Worm (Caenorhabditis elegans): ENCODE measurements around the gene F47B8.5.

Gene F47B8.5

ce11 chrV:14350949-14351348, 23.3 kb upstream of the F47B8.5 start (continued):
- TF ChIP-seq zip-5 (tag; optimal IDR thresholded peaks at IDR 0.05) (no peak), ceh-24 (tag; optimal IDR thresholded peaks at IDR 0.05) (no peak), ceh-18 (tag; optimal IDR thresholded peaks at IDR 0.05) (peak; percentile 79), fkh-6 (tag; optimal IDR thresholded peaks at IDR 0.05) (peak; percentile 53), syd-9 (tag; optimal IDR thresholded peaks at IDR 0.05) (peak; percentile 24), pha-2 (tag; optimal IDR thresholded peaks at IDR 0.05) (no peak), ceh-30 (tag; optimal IDR thresholded peaks at IDR 0.05) (no peak), Y22D7AL.16 (tag; optimal IDR thresholded peaks at IDR 0.05) (no peak), lin-11 (tag; optimal IDR thresholded peaks at IDR 0.05) (no peak), elt-4 (tag; optimal IDR thresholded peaks at IDR 0.05) (no peak), ref-2 (tag; optimal IDR thresholded peaks at IDR 0.05) (peak; percentile 54), ceh-14 (tag; optimal IDR thresholded peaks at IDR 0.05) (peak; percentile 55), hlh-8 (tag; optimal IDR thresholded peaks at IDR 0.05) (peak; percentile 11), nhr-232 (tag; optimal IDR thresholded peaks at IDR 0.05) (no peak), npax-4 (tag; optimal IDR thresholded peaks at IDR 0.05) (no peak), ceh-48 (tag; optimal IDR thresholded peaks at IDR 0.05) (no peak), hlh-15 (tag; optimal IDR thresholded peaks at IDR 0.05) (no peak), unc-3 (GFP tag; conservative IDR thresholded peaks at IDR 0.05) (no peak), unc-3 (tag; optimal IDR thresholded peaks at IDR 0.05) (no peak), ztf-16 (tag; optimal IDR thresholded peaks at IDR 0.05) (no peak), sdc-2 (tag; optimal IDR thresholded peaks at IDR 0.05) (peak; percentile 3), pag-3 (tag; optimal IDR thresholded peaks at IDR 0.05; ENCODE audit: borderline replicate concordance) (no peak), sox-4 (tag; optimal IDR thresholded peaks at IDR 0.05) (no peak), che-1 (tag; optimal IDR thresholded peaks at IDR 0.05) (no peak), ceh-45 (GFP tag; IDR thresholded peaks at IDR 0.05) (no peak), madf-2 (tag; optimal IDR thresholded peaks at IDR 0.05) (peak; percentile 0), pros-1 (tag; optimal IDR thresholded peaks at IDR 0.05) (peak; percentile 58), pha-4 (tag; optimal IDR thresholded peaks at IDR 0.05) (no peak), lim-6 (tag; optimal IDR thresholded peaks at IDR 0.05) (no peak), K02D7.2 (tag; optimal IDR thresholded peaks at IDR 0.05) (no peak), gmeb-2 (tag; optimal IDR thresholded peaks at IDR 0.05) (no peak), ceh-6 (GFP tag; optimal IDR thresholded peaks at IDR 0.05) (no peak), elt-2 (tag; optimal IDR thresholded peaks at IDR 0.05) (no peak), fkh-10 (GFP tag; optimal IDR thresholded peaks at IDR 0.05) (peak; percentile 14), F13H6.1 (tag; optimal IDR thresholded peaks at IDR 0.05) (peak; percentile 3), dve-1 (tag; optimal IDR thresholded peaks at IDR 0.05) (peak; percentile 22), hlh-13 (GFP tag; optimal IDR thresholded peaks at IDR 0.05) (no peak), ceh-19 (GFP tag; optimal IDR thresholded peaks at IDR 0.05) (no peak), ceh-22 (tag; optimal IDR thresholded peaks at IDR 0.05) (no peak), tbx-7 (tag; optimal IDR thresholded peaks at IDR 0.05) (no peak), unc-42 (tag; optimal IDR thresholded peaks at IDR 0.05) (peak; percentile 72), rnt-1 (tag; optimal IDR thresholded peaks at IDR 0.05) (peak; percentile 60), odd-2 (tag; optimal IDR thresholded peaks at IDR 0.05) (no peak), hlh-30 (tag; optimal IDR thresholded peaks at IDR 0.05; ENCODE audit: insufficient read depth) (no peak), ceh-31 (tag; optimal IDR thresholded peaks at IDR 0.05) (peak; percentile 78), unc-86 (tag; optimal IDR thresholded peaks at IDR 0.05) (no peak), dmd-4 (tag; optimal IDR thresholded peaks at IDR 0.05; ENCODE audit: borderline replicate concordance) (no peak), sox-2 (GFP tag; IDR thresholded peaks at IDR 0.05) (no peak), ceh-9 (tag; optimal IDR thresholded peaks at IDR 0.05) (no peak), pqm-1 (tag; optimal IDR thresholded peaks at IDR 0.05) (peak; percentile 15), nfya-1 (tag; optimal IDR thresholded peaks at IDR 0.05) (peak; percentile 62)
